Worm (Caenorhabditis elegans) whole organism, early embryonic: ENCODE measurements around the gene smvt-1.

ENCODE experiments used
- ama-1 ChIP-seq: fragments of 150-350 bp; optimal IDR thresholded peaks from 2 replicates; lab custom pipeline; 2014
- ets-7 ChIP-seq: sonication (generic microtip); optimal IDR thresholded peaks from 2 replicates; lab custom pipeline; 2016; ENCODE audit warnings: missing genotype, missing genetic modification characterization, missing compliant biosample characterization
- flt-1 ChIP-seq: fragments of 200-800 bp; sonication (Bioruptor generic); IDR thresholded peaks from 2 replicates; pipeline ENCODE4 v1.3.6; 2022; ENCODE audit warnings: missing genetic modification characterization, missing compliant biosample characterization
- scrt-1 ChIP-seq: fragments of 200-800 bp; sonication (Bioruptor generic); IDR thresholded peaks from 2 replicates; pipeline ENCODE4 v1.3.6; 2022; ENCODE audit warnings: missing genetic modification characterization, missing compliant biosample characterization
- sea-1 ChIP-seq: fragments of 200-800 bp; sonication (Bioruptor generic); conservative IDR thresholded peaks from 2 replicates; pipeline ENCODE4 v1.3.6; 2022; ENCODE audit warnings: missing genetic modification characterization, missing compliant biosample characterization
- tbx-37 ChIP-seq: fragments of 200-800 bp; sonication (Bioruptor generic); conservative IDR thresholded peaks from 2 replicates; pipeline ENCODE4 v1.3.6; 2022; ENCODE audit warnings: missing genetic modification reagents, missing genetic modification characterization, missing compliant biosample characterization

- peak; percentile 46 for TF ChIP-seq ets-7 (tag; lab: Kevin White, UChicago)
- TF ChIP-seq tbx-37 = no peak
- TF ChIP-seq ama-1 = no peak
- no peak; the same call in 1 of the 2 replicates for TF ChIP-seq flt-1 (GFP tag; lab: Robert Waterston, UW)
- TF ChIP-seq sea-1 (GFP tag; lab: Robert Waterston, UW) = no peak
- no peak for TF ChIP-seq scrt-1 (GFP tag; lab: Robert Waterston, UW)
Measured at ce11 chrX:2536246-2536772, 12.5 kb downstream of the smvt-1 start.
